Worm (Caenorhabditis elegans) whole organism, L4 larva: Measurements from ENCODE around the gene die-1.

Experiments
- F26F4.8 ChIP-seq: fragments of 200-800 bp; sonication (Bioruptor generic); conservative IDR thresholded peaks from 2 replicates; pipeline ENCODE4 v1.3.6; 2022; ENCODE audit warnings: missing genetic modification characterization, missing compliant biosample characterization
- F44E2.7 ChIP-seq: fragments of 200-800 bp; sonication (Bioruptor generic); IDR thresholded peaks from 2 replicates; pipeline ENCODE4 v2.1.2; 2022; ENCODE audit warnings: missing genetic modification characterization, missing compliant biosample characterization
- F49E8.2 ChIP-seq: sonication (generic microtip); optimal IDR thresholded peaks from 2 replicates; lab custom pipeline; 2016; ENCODE audit warnings: missing compliant biosample characterization, mild to moderate bottlenecking, missing genetic modification characterization, borderline replicate concordance
- Y48G9A.11 ChIP-seq: fragments of 200-800 bp; sonication (Bioruptor generic); IDR thresholded peaks from 2 replicates; pipeline ENCODE4 v1.3.6; 2022; ENCODE audit warnings: missing genetic modification reagents, missing genetic modification characterization, missing compliant biosample characterization
- Y75B8A.6 ChIP-seq: fragments of 200-800 bp; sonication (Bioruptor generic); IDR thresholded peaks from 2 replicates; pipeline ENCODE4 v1.3.6; 2022; ENCODE audit warnings: missing genetic modification reagents, missing genetic modification characterization, missing compliant biosample characterization
- ZK337.2 ChIP-seq: fragments of 200-800 bp; sonication (Bioruptor generic); IDR thresholded peaks from 2 replicates; pipeline ENCODE4 v1.3.6; 2022; ENCODE audit warnings: missing genetic modification reagents, missing genetic modification characterization, missing compliant biosample characterization
- ZK546.5 ChIP-seq, 2 experiments: sonication (generic microtip); optimal IDR thresholded peaks; 2 replicates each; lab custom pipeline; 2017; ENCODE audit warnings: missing biosample characterization in 2 of 2, missing genetic modification characterization in 2 of 2
- aha-1 ChIP-seq: fragments of 150-350 bp; peaks from one replicate; lab custom pipeline; 2014; ENCODE audit warnings: missing biosample characterization, missing genetic modification characterization
- arid-1 ChIP-seq: fragments of 200-800 bp; sonication (Bioruptor generic); conservative IDR thresholded peaks from 2 replicates; pipeline ENCODE4 v1.3.6; 2022; ENCODE audit warnings: missing genetic modification reagents, missing genetic modification characterization, missing compliant biosample characterization
- attf-4 ChIP-seq: sonication (generic microtip); optimal IDR thresholded peaks from 3 replicates; lab custom pipeline; 2017; ENCODE audit warnings: missing biosample characterization, missing genetic modification characterization
- ceh-20 ChIP-seq: fragments of 200-800 bp; sonication (Bioruptor generic); IDR thresholded peaks from 2 replicates; pipeline ENCODE4 v1.3.6; 2022; ENCODE audit warnings: missing genetic modification reagents, missing genetic modification characterization, missing compliant biosample characterization
- ceh-32 ChIP-seq: sonication (generic microtip); optimal IDR thresholded peaks from 2 replicates; lab custom pipeline; 2016; ENCODE audit warnings: mild to moderate bottlenecking, missing genetic modification characterization, missing compliant biosample characterization; ENCODE audit not compliant: poor library complexity
- ceh-44 ChIP-seq: fragments of 200-800 bp; sonication (Bioruptor generic); IDR thresholded peaks from 2 replicates; pipeline ENCODE4 v1.3.6; 2022; ENCODE audit warnings: missing genetic modification reagents, missing genetic modification characterization, missing compliant biosample characterization
- daf-16 ChIP-seq, 3 experiments: sonication (generic microtip); optimal IDR thresholded peaks; 2 replicates each; lab custom pipeline; 2016 to 2017; ENCODE audit warnings: missing genetic modification characterization in 3 of 3, missing genetic modification reagents in 3 of 3, mild to moderate bottlenecking in 2 of 3, missing compliant biosample characterization in 2 of 3, missing biosample characterization in 1 of 3, moderate library complexity in 1 of 3
- daf-19 ChIP-seq: fragments of 200-800 bp; sonication (Bioruptor generic); conservative IDR thresholded peaks from 2 replicates; pipeline ENCODE4 v1.3.6; 2022; ENCODE audit warnings: missing genetic modification characterization, missing compliant biosample characterization
- dmd-6 ChIP-seq: fragments of 200-800 bp; sonication (Bioruptor generic); IDR thresholded peaks from 2 replicates; pipeline ENCODE4 v1.3.6; 2022; ENCODE audit warnings: missing genetic modification reagents, missing genetic modification characterization, missing compliant biosample characterization
- dmd-8 ChIP-seq: fragments of 200-800 bp; sonication (Bioruptor generic); IDR thresholded peaks from 2 replicates; pipeline ENCODE4 v1.3.6; 2022; ENCODE audit warnings: missing genetic modification characterization, missing compliant biosample characterization
- egl-43 ChIP-seq: fragments of 200-800 bp; sonication (Bioruptor generic); IDR thresholded peaks from 2 replicates; pipeline ENCODE4 v1.3.6; 2022; ENCODE audit warnings: missing genetic modification reagents, missing genetic modification characterization, missing compliant biosample characterization
- fkh-10 ChIP-seq: fragments of 150-350 bp; optimal IDR thresholded peaks from 2 replicates; lab custom pipeline; 2014; ENCODE audit warnings: missing biosample characterization, missing genetic modification reagents, missing genetic modification characterization
- hif-1 ChIP-seq, 2 experiments: sonication (generic microtip); optimal IDR thresholded peaks; 2 replicates each; lab custom pipeline; 2016 to 2017; ENCODE audit warnings: missing compliant biosample characterization in 2 of 2, missing genetic modification characterization in 2 of 2, missing genetic modification reagents in 2 of 2, missing genotype in 2 of 2, mild to moderate bottlenecking in 1 of 2
- hlh-30 ChIP-seq: sonication (generic microtip); optimal IDR thresholded peaks from 2 replicates; lab custom pipeline; 2017; ENCODE audit warnings: antibody characterized with exemption, mild to moderate bottlenecking, missing genetic modification characterization, missing compliant biosample characterization; ENCODE audit not compliant: insufficient read depth
- lin-1 ChIP-seq: fragments of 200-800 bp; sonication (Bioruptor generic); IDR thresholded peaks from 2 replicates; pipeline ENCODE4 v1.3.6; 2022; ENCODE audit warnings: missing genetic modification reagents, missing genetic modification characterization, missing compliant biosample characterization
- lin-15B ChIP-seq: fragments of 150-350 bp; sonication (generic microtip); optimal IDR thresholded peaks from 3 replicates; lab custom pipeline; 2014; ENCODE audit warnings: missing biosample characterization, missing genetic modification characterization
- lin-29 ChIP-seq: fragments of 200-800 bp; sonication (Bioruptor generic); IDR thresholded peaks from 2 replicates; pipeline ENCODE4 v1.3.6; 2022; ENCODE audit warnings: missing genetic modification reagents, missing genetic modification characterization, missing compliant biosample characterization
- lsy-2 ChIP-seq, 2 experiments: fragments of 150-350 bp in 1 of 2; sonication (generic microtip) in 1 of 2; optimal IDR thresholded peaks; 2 replicates each; lab custom pipeline; 2014 to 2017; ENCODE audit warnings: missing biosample characterization in 2 of 2, missing genetic modification characterization in 2 of 2
- madf-9 ChIP-seq: fragments of 200-800 bp; sonication (Bioruptor generic); conservative IDR thresholded peaks from 2 replicates; pipeline ENCODE4 v1.3.6; 2022; ENCODE audit warnings: missing genetic modification reagents, missing genetic modification characterization, missing compliant biosample characterization
- mdl-1 ChIP-seq, 2 experiments: fragments of 150-350 bp in 1 of 2; sonication (generic microtip) in 1 of 2; optimal IDR thresholded peaks; 2 replicates each; lab custom pipeline; 2014 to 2017; ENCODE audit warnings: missing biosample characterization in 2 of 2, missing genetic modification characterization in 2 of 2
- mdt-29 ChIP-seq: fragments of 200-800 bp; sonication (Bioruptor generic); IDR thresholded peaks from 2 replicates; pipeline ENCODE4 v1.3.6; 2022; ENCODE audit warnings: missing genetic modification reagents, missing genetic modification characterization, missing compliant biosample characterization
- mxl-3 ChIP-seq: fragments of 200-800 bp; sonication (Bioruptor generic); optimal IDR thresholded peaks from 2 replicates; lab custom pipeline; 2018; ENCODE audit warnings: mild to moderate bottlenecking, missing genetic modification characterization, missing compliant biosample characterization
- nhr-102 ChIP-seq: sonication (generic microtip); optimal IDR thresholded peaks from 2 replicates; lab custom pipeline; 2016; ENCODE audit warnings: mild to moderate bottlenecking, missing genetic modification characterization, moderate library complexity, missing compliant biosample characterization
- nhr-11 ChIP-seq: fragments of 150-350 bp; optimal IDR thresholded peaks from 2 replicates; lab custom pipeline; 2014; ENCODE audit warnings: missing biosample characterization, missing genetic modification characterization
- nhr-237 ChIP-seq: sonication (generic microtip); optimal IDR thresholded peaks from 2 replicates; lab custom pipeline; 2017; ENCODE audit warnings: missing biosample characterization, missing genetic modification characterization
- nhr-25 ChIP-seq: sonication (generic microtip); optimal IDR thresholded peaks from 2 replicates; lab custom pipeline; 2017; ENCODE audit warnings: missing genetic modification characterization, mild to moderate bottlenecking, missing compliant biosample characterization, antibody characterized with exemption, moderate library complexity, borderline replicate concordance; ENCODE audit not compliant: insufficient read depth
- nhr-48 ChIP-seq: sonication (generic microtip); optimal IDR thresholded peaks from 2 replicates; lab custom pipeline; 2016; ENCODE audit warnings: mild to moderate bottlenecking, missing genetic modification characterization, missing compliant biosample characterization
- nhr-76 ChIP-seq: fragments of 150-350 bp; optimal IDR thresholded peaks from 2 replicates; lab custom pipeline; 2014; ENCODE audit warnings: missing biosample characterization, missing genetic modification characterization
- pha-4 ChIP-seq, 2 experiments: fragments of 150-350 bp in 1 of 2; fragments of 200-800 bp in 1 of 2; sonication (Bioruptor generic) in 1 of 2; IDR thresholded peaks in 1 of 2; optimal IDR thresholded peaks in 1 of 2; 2 replicates each; pipeline versions ENCODE4 v1.3.6 to Lab custom; 2014 to 2022; ENCODE audit warnings: missing genetic modification characterization in 2 of 2, missing genetic modification reagents in 2 of 2, missing biosample characterization in 1 of 2, missing compliant biosample characterization in 1 of 2
- set-16 ChIP-seq: fragments of 200-800 bp; sonication (Bioruptor generic); IDR thresholded peaks from 2 replicates; pipeline ENCODE4 v1.3.6; 2022; ENCODE audit warnings: missing genetic modification reagents, missing genetic modification characterization, missing compliant biosample characterization
- skn-1 ChIP-seq: fragments of 150-350 bp; optimal IDR thresholded peaks from 2 replicates; lab custom pipeline; 2014; ENCODE audit warnings: missing biosample characterization, missing genetic modification characterization
- snpc-1.2 ChIP-seq: fragments of 200-800 bp; sonication (Bioruptor generic); IDR thresholded peaks from 2 replicates; pipeline ENCODE4 v1.3.6; 2022; ENCODE audit warnings: missing genetic modification reagents, missing genetic modification characterization, missing compliant biosample characterization
- spr-1 ChIP-seq: sonication (generic microtip); optimal IDR thresholded peaks from 2 replicates; lab custom pipeline; 2016; ENCODE audit warnings: mild to moderate bottlenecking, missing genetic modification characterization, missing compliant biosample characterization
- spr-3 ChIP-seq: fragments of 200-800 bp; sonication (Bioruptor generic); optimal IDR thresholded peaks from 2 replicates; lab custom pipeline; 2018; ENCODE audit warnings: mild to moderate bottlenecking, missing genetic modification characterization, missing compliant biosample characterization
- zag-1 ChIP-seq: fragments of 150-350 bp; optimal IDR thresholded peaks from 2 replicates; lab custom pipeline; 2014; ENCODE audit warnings: missing biosample characterization, missing genetic modification characterization
- ztf-7 ChIP-seq: fragments of 150-350 bp; optimal IDR thresholded peaks from 2 replicates; lab custom pipeline; 2014; ENCODE audit warnings: missing biosample characterization, missing genetic modification characterization

Gene die-1

DNA sequence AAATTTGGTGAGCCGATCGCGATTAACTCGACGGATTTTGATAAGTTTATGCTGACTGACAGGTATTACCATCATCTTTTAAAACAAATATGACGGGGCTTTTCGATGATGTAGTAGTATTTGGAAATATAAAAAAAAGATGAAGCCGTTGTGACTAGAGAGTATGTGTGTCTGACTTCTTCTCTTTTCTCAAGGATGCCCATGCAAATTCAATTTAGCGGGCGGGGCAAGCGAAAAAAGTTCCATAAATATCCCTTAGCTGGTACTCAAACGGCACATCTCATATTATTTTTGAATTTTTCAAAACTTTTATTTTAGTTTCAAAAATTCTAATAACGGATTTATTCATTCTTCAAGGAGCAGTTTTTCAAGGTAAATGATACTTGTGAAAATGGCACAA lies 7.2 kb downstream of the die-1 start, which contains the start of gene stg-1:
Gene stg-1, minus strand, starts transcription at position 153 of the 400 bp plus-strand sequence.
- TF ChIP-seq hif-1 (tag; optimal IDR thresholded peaks at IDR 0.05; lab: Kevin White, UChicago) (no peak), mdl-1 (tag; optimal IDR thresholded peaks at IDR 0.05; lab: Kevin White, UChicago) (no peak), skn-1 (tag; lab: Kevin White, UChicago) (no peak), set-16 (GFP tag; lab: Robert Waterston, UW) (no peak), nhr-48 (tag; lab: Kevin White, UChicago) (no peak), nhr-76 (tag; lab: Kevin White, UChicago) (no peak), ZK546.5 (tag; optimal IDR thresholded peaks at IDR 0.05; lab: Kevin White, UChicago) (no peak), lin-1 (no peak), hlh-30 (no peak), nhr-237 (tag; lab: Kevin White, UChicago) (no peak), F26F4.8 (no peak), lsy-2 (tag; optimal IDR thresholded peaks at IDR 0.05; lab: Kevin White, UChicago) (no peak), snpc-1.2 (GFP tag; lab: Robert Waterston, UW) (no peak), ceh-20 (GFP tag; lab: Robert Waterston, UW) (no peak), aha-1 (no peak), lin-29 (no peak), fkh-10 (GFP tag; lab: Kevin White, UChicago) (no peak), daf-16 (GFP tag; optimal IDR thresholded peaks at IDR 0.05; lab: Kevin White, UChicago) (no peak), daf-16 (tag; optimal IDR thresholded peaks at IDR 0.05; lab: Kevin White, UChicago) (no peak)

ce11 chrII:10056545-10057038 lies 11.1 kb downstream of the die-1 start, which contains the start of gene C18D1.2:
C18D1.2 (plus strand) TSS chrII:10056988.
- TF ChIP-seq mdl-1 (tag; optimal IDR thresholded peaks at IDR 0.05; lab: Kevin White, UChicago) (no peak), dmd-6 (no peak), attf-4 (tag; lab: Kevin White, UChicago) (no peak)

ce11 chrII:10051485-10051884 lies 16.2 kb downstream of the die-1 start:
- TF ChIP-seq nhr-11 (tag; lab: Kevin White, UChicago): peak; percentile 47
- TF ChIP-seq daf-19 (GFP tag; lab: Robert Waterston, UW): no peak
- peak; percentile 77 for TF ChIP-seq aha-1

- TF ChIP-seq hif-1 (tag; optimal IDR thresholded peaks at IDR 0.05; lab: Kevin White, UChicago): no peak
- TF ChIP-seq nhr-102 (tag; lab: Kevin White, UChicago): no peak
- TF ChIP-seq nhr-237 (tag; lab: Kevin White, UChicago): no peak
- TF ChIP-seq dmd-8 (GFP tag; lab: Robert Waterston, UW): no peak
- no peak for TF ChIP-seq Y75B8A.6
- TF ChIP-seq ZK337.2 (GFP tag; lab: Robert Waterston, UW): no peak
- TF ChIP-seq ceh-44: no peak
- no peak for TF ChIP-seq zag-1 (tag; lab: Kevin White, UChicago)
- TF ChIP-seq ztf-7: no peak
Observed at ce11 chrII:10048568-10048967, 19.1 kb downstream of the die-1 start, which contains the start of gene flp-4. flp-4 (plus strand) TSS chrII:10048868.

- TF ChIP-seq nhr-25: no peak
- TF ChIP-seq fkh-10 (GFP tag; lab: Kevin White, UChicago): no peak
- no peak for TF ChIP-seq Y48G9A.11 (GFP tag; lab: Robert Waterston, UW)
- no peak for TF ChIP-seq mdt-29
- no peak for TF ChIP-seq ceh-32
- TF ChIP-seq lin-15B (tag; lab: Kevin White, UChicago): no peak
- no peak for TF ChIP-seq F44E2.7
- no peak for TF ChIP-seq madf-9 (GFP tag; lab: Robert Waterston, UW)
- TF ChIP-seq ZK337.2 (GFP tag; lab: Robert Waterston, UW): no peak
- TF ChIP-seq spr-3: no peak
- no peak for TF ChIP-seq egl-43 (GFP tag; lab: Robert Waterston, UW)
- TF ChIP-seq nhr-76 (tag; lab: Kevin White, UChicago): no peak
- no peak for TF ChIP-seq F49E8.2
- no peak for TF ChIP-seq spr-1
- no peak for TF ChIP-seq pha-4 (GFP tag; IDR thresholded peaks at IDR 0.05; lab: Robert Waterston, UW)
- TF ChIP-seq pha-4 (tag; optimal IDR thresholded peaks at IDR 0.05; lab: Kevin White, UChicago): no peak
- no peak for TF ChIP-seq arid-1 (GFP tag; lab: Robert Waterston, UW)
- no peak for TF ChIP-seq mxl-3
Observed at ce11 chrII:10045670-10046069, 22.0 kb downstream of the die-1 start.
